Worm (Caenorhabditis elegans) whole organism, L2 larva: ENCODE measurements around the gene ZK177.11.

Experiments
- F13H6.1 ChIP-seq: sonication (generic microtip); optimal IDR thresholded peaks from 2 replicates; lab custom pipeline; 2016; ENCODE audit warnings: missing genetic modification characterization, missing compliant biosample characterization
- lin-13 ChIP-seq: fragments of 150-350 bp; optimal IDR thresholded peaks from 2 replicates; lab custom pipeline; 2014; ENCODE audit warnings: missing biosample characterization, missing genetic modification reagents, missing genetic modification characterization
- lsy-2 ChIP-seq, 2 experiments: fragments of 150-350 bp in 1 of 2; sonication (generic microtip) in 1 of 2; optimal IDR thresholded peaks; 2 replicates each; lab custom pipeline; 2014 to 2017; ENCODE audit warnings: missing biosample characterization in 2 of 2, missing genetic modification characterization in 2 of 2
- nhr-10 ChIP-seq: sonication (generic microtip); optimal IDR thresholded peaks from 2 replicates; lab custom pipeline; 2017; ENCODE audit warnings: missing biosample characterization, missing genetic modification characterization
- nhr-12 ChIP-seq: fragments of 150-350 bp; optimal IDR thresholded peaks from 2 replicates; lab custom pipeline; 2014; ENCODE audit warnings: missing biosample characterization, missing genetic modification characterization
- nhr-237 ChIP-seq: fragments of 150-350 bp; optimal IDR thresholded peaks from 2 replicates; lab custom pipeline; 2014; ENCODE audit warnings: missing biosample characterization, missing genetic modification characterization
- zag-1 ChIP-seq: fragments of 150-350 bp; optimal IDR thresholded peaks from 2 replicates; lab custom pipeline; 2014; ENCODE audit warnings: missing biosample characterization, missing genetic modification characterization
- ztf-11 ChIP-seq: sonication (generic microtip); optimal IDR thresholded peaks from 2 replicates; lab custom pipeline; 2017; ENCODE audit warnings: missing biosample characterization, missing genetic modification characterization

ce11 chrII:5522637-5523036 lies at the start of gene ZK177.11:
- TF ChIP-seq zag-1 (tag; lab: Kevin White, UChicago) (no peak), nhr-12 (tag; lab: Kevin White, UChicago) (no peak), lsy-2 (tag; optimal IDR thresholded peaks at IDR 0.05; lab: Kevin White, UChicago) (no peak), ztf-11 (tag; lab: Kevin White, UChicago) (no peak), F13H6.1 (tag; lab: Kevin White, UChicago) (no peak), nhr-237 (tag; lab: Kevin White, UChicago) (no peak), nhr-10 (no peak), lin-13 (no peak)
